Worm (Caenorhabditis elegans) whole organism, mixed stage, embryonic: ENCODE results near the gene raga-1.

Experiments used
- M03D4.4 ChIP-seq: sonication (generic microtip); optimal IDR thresholded peaks from 2 replicates; lab custom pipeline; 2017; ENCODE audit warnings: mild to moderate bottlenecking, missing genetic modification characterization, missing compliant biosample characterization
- bed-3 ChIP-seq: fragments of 200-800 bp; sonication (Bioruptor generic); optimal IDR thresholded peaks from 3 replicates; lab custom pipeline; 2018; ENCODE audit warnings: mild to moderate bottlenecking, missing genetic modification characterization, moderate library complexity, missing compliant biosample characterization
- blmp-1 ChIP-seq: fragments of 150-350 bp; optimal IDR thresholded peaks from 2 replicates; lab custom pipeline; 2014; ENCODE audit warnings: missing biosample characterization, missing genetic modification characterization
- ceh-39 ChIP-seq: fragments of 150-350 bp; optimal IDR thresholded peaks from 2 replicates; lab custom pipeline; 2014; ENCODE audit warnings: missing biosample characterization, missing genetic modification characterization
- ceh-43 ChIP-seq: fragments of 200-800 bp; sonication (Bioruptor generic); optimal IDR thresholded peaks from 2 replicates; lab custom pipeline; 2018; ENCODE audit warnings: mild to moderate bottlenecking, missing genetic modification characterization, moderate library complexity, missing compliant biosample characterization
- ceh-83 ChIP-seq: fragments of 200-800 bp; sonication (Bioruptor generic); optimal IDR thresholded peaks from 2 replicates; lab custom pipeline; 2018; ENCODE audit warnings: mild to moderate bottlenecking, missing genetic modification characterization, missing compliant biosample characterization
- ces-1 ChIP-seq: fragments of 150-350 bp; optimal IDR thresholded peaks from 2 replicates; lab custom pipeline; 2014; ENCODE audit warnings: missing biosample characterization, missing genetic modification reagents, missing genetic modification characterization
- cnd-1 ChIP-seq: fragments of 200-800 bp; sonication (Bioruptor generic); optimal IDR thresholded peaks from 2 replicates; lab custom pipeline; 2018; ENCODE audit warnings: mild to moderate bottlenecking, missing genetic modification characterization, missing compliant biosample characterization
- drap-1 ChIP-seq: fragments of 200-800 bp; sonication (Bioruptor generic); optimal IDR thresholded peaks from 3 replicates; lab custom pipeline; 2018; ENCODE audit warnings: mild to moderate bottlenecking, missing genetic modification characterization, missing compliant biosample characterization
- elt-1 ChIP-seq: sonication (generic microtip); optimal IDR thresholded peaks from 2 replicates; lab custom pipeline; 2017; ENCODE audit warnings: missing genetic modification characterization, mild to moderate bottlenecking, missing compliant biosample characterization, antibody characterized with exemption, moderate library complexity, borderline replicate concordance; ENCODE audit not compliant: insufficient read depth
- elt-3 ChIP-seq: fragments of 150-350 bp; optimal IDR thresholded peaks from 2 replicates; lab custom pipeline; 2014; ENCODE audit warnings: missing biosample characterization, missing genetic modification characterization
- flh-1 ChIP-seq: fragments of 200-800 bp; sonication (Bioruptor generic); optimal IDR thresholded peaks from 2 replicates; lab custom pipeline; 2018; ENCODE audit warnings: mild to moderate bottlenecking, missing genetic modification characterization, moderate library complexity, missing compliant biosample characterization
- ham-2 ChIP-seq: fragments of 200-800 bp; sonication (Bioruptor generic); optimal IDR thresholded peaks from 2 replicates; lab custom pipeline; 2018; ENCODE audit warnings: mild to moderate bottlenecking, missing genetic modification characterization, missing compliant biosample characterization
- hlh-1 ChIP-seq: fragments of 150-350 bp; optimal IDR thresholded peaks from 2 replicates; lab custom pipeline; 2014; ENCODE audit warnings: missing biosample characterization, missing genetic modification reagents, missing genetic modification characterization
- lin-13 ChIP-seq: fragments of 150-350 bp; optimal IDR thresholded peaks from 2 replicates; lab custom pipeline; 2014; ENCODE audit warnings: missing biosample characterization, missing genetic modification characterization
- lin-32 ChIP-seq: fragments of 200-800 bp; sonication (Bioruptor generic); optimal IDR thresholded peaks from 2 replicates; lab custom pipeline; 2018; ENCODE audit warnings: mild to moderate bottlenecking, missing genetic modification characterization, missing compliant biosample characterization
- lsy-2 ChIP-seq: fragments of 150-350 bp; optimal IDR thresholded peaks from 2 replicates; lab custom pipeline; 2014; ENCODE audit warnings: missing biosample characterization, missing genetic modification characterization
- mab-5 ChIP-seq: fragments of 150-350 bp; optimal IDR thresholded peaks from 2 replicates; lab custom pipeline; 2014; ENCODE audit warnings: missing biosample characterization, missing genetic modification characterization
- mep-1 ChIP-seq: fragments of 150-350 bp; optimal IDR thresholded peaks from 2 replicates; lab custom pipeline; 2017; ENCODE audit warnings: missing biosample characterization, missing genetic modification reagents, missing genetic modification characterization, inconsistent platforms
- mls-2 ChIP-seq: sonication (generic microtip); optimal IDR thresholded peaks from 2 replicates; lab custom pipeline; 2016; ENCODE audit warnings: mild to moderate bottlenecking, missing genetic modification characterization, moderate library complexity, missing compliant biosample characterization
- nhr-12 ChIP-seq: fragments of 150-350 bp; optimal IDR thresholded peaks from 2 replicates; lab custom pipeline; 2014; ENCODE audit warnings: missing biosample characterization, missing genetic modification characterization
- nhr-2 ChIP-seq: fragments of 150-350 bp; optimal IDR thresholded peaks from 2 replicates; lab custom pipeline; 2014; ENCODE audit warnings: missing biosample characterization, missing genetic modification characterization
- nhr-237 ChIP-seq: fragments of 150-350 bp; optimal IDR thresholded peaks from 2 replicates; lab custom pipeline; 2014; ENCODE audit warnings: missing biosample characterization, missing genetic modification characterization
- nhr-76 ChIP-seq: sonication (generic microtip); optimal IDR thresholded peaks from 2 replicates; lab custom pipeline; 2017; ENCODE audit warnings: missing biosample characterization, missing genetic modification characterization
- pha-4 ChIP-seq: fragments of 150-350 bp; optimal IDR thresholded peaks from 2 replicates; lab custom pipeline; 2018; ENCODE audit warnings: missing biosample characterization, missing genetic modification reagents, missing genetic modification characterization
- sem-2 ChIP-seq: fragments of 200-800 bp; sonication (Bioruptor generic); optimal IDR thresholded peaks from 2 replicates; lab custom pipeline; 2018; ENCODE audit warnings: mild to moderate bottlenecking, missing genetic modification characterization, missing compliant biosample characterization
- snpc-4 ChIP-seq: fragments of 150-350 bp; optimal IDR thresholded peaks from 2 replicates; lab custom pipeline; 2014; ENCODE audit warnings: missing biosample characterization, missing genetic modification characterization
- sptf-1 ChIP-seq: sonication (generic microtip); optimal IDR thresholded peaks from 2 replicates; lab custom pipeline; 2017; ENCODE audit warnings: mild to moderate bottlenecking, missing genetic modification characterization, moderate library complexity, missing compliant biosample characterization
- tbx-8 ChIP-seq: fragments of 200-800 bp; sonication (Bioruptor generic); optimal IDR thresholded peaks from 2 replicates; lab custom pipeline; 2018; ENCODE audit warnings: mild to moderate bottlenecking, missing genetic modification characterization, moderate library complexity, missing compliant biosample characterization
- unc-120 ChIP-seq: sonication (generic microtip); optimal IDR thresholded peaks from 2 replicates; lab custom pipeline; 2017; ENCODE audit warnings: missing genetic modification characterization, missing compliant biosample characterization; ENCODE audit not compliant: poor library complexity, severe bottlenecking
- unc-39 ChIP-seq: fragments of 150-350 bp; optimal IDR thresholded peaks from 2 replicates; lab custom pipeline; 2014; ENCODE audit warnings: missing biosample characterization, missing genetic modification characterization
- unc-62 ChIP-seq: fragments of 150-350 bp; optimal IDR thresholded peaks from 2 replicates; lab custom pipeline; 2014; ENCODE audit warnings: missing biosample characterization, missing genetic modification reagents, missing genetic modification characterization
- zip-8 ChIP-seq: fragments of 150-350 bp; optimal IDR thresholded peaks from 2 replicates; lab custom pipeline; 2014; ENCODE audit warnings: missing biosample characterization, missing genetic modification characterization

raga-1 gene

DNA sequence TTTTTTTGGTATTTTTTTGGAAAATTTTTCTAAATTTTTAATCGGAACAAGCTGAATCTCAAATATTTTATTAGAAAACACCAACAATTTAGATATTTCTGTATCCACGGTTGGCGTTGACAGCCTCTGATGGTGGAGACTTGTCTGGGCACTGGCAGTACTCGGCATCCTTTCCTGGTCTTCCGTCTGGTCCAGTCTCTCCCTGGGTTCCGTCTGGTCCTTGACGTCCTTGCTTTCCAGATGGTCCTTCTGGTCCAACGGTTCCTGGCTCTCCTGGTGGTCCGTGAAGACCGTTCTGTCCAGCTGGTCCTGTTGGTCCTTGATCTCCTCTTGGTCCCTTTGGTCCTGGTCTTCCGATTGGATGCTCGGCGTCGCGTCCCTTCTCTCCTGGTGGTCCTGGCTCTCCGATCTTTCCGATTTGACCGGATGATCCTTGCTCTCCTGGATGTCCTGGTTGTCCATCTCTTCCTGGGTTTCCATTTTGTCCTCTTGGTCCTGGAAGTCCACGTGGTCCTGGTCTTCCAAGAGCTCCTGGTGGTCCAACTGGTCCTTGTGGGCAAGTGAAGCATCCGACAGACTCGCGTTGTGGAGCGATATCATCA is 35.6 kb downstream of the raga-1 start:
- no peak for TF ChIP-seq hlh-1 (tag; lab: Kevin White, UChicago)
- no peak for TF ChIP-seq elt-1 (tag; lab: Kevin White, UChicago)
- TF ChIP-seq snpc-4 (tag; lab: Kevin White, UChicago): no peak
- no peak for TF ChIP-seq cnd-1 (tag; lab: Kevin White, UChicago)
- no peak for TF ChIP-seq pha-4 (tag; lab: Kevin White, UChicago)
- TF ChIP-seq bed-3: no peak
- no peak for TF ChIP-seq nhr-2 (tag; lab: Kevin White, UChicago)
- TF ChIP-seq elt-3 (tag; lab: Kevin White, UChicago): no peak
- TF ChIP-seq ceh-83 (GFP tag; lab: Kevin White, UChicago): no peak
- TF ChIP-seq M03D4.4 (tag; lab: Kevin White, UChicago): no peak
- TF ChIP-seq unc-39 (tag; lab: Kevin White, UChicago): no peak
- TF ChIP-seq unc-120 (tag; lab: Kevin White, UChicago): no peak
- no peak for TF ChIP-seq mls-2 (tag; lab: Kevin White, UChicago)
- TF ChIP-seq nhr-237 (tag; lab: Kevin White, UChicago): no peak
- no peak for TF ChIP-seq lin-32
- no peak for TF ChIP-seq ham-2 (GFP tag; lab: Kevin White, UChicago)
- no peak for TF ChIP-seq lin-13 (tag; lab: Kevin White, UChicago)
- TF ChIP-seq ceh-39 (tag; lab: Kevin White, UChicago): no peak
- TF ChIP-seq flh-1 (GFP tag; lab: Kevin White, UChicago): no peak
- TF ChIP-seq lsy-2 (tag; lab: Kevin White, UChicago): no peak
- TF ChIP-seq, all 35 proteins: peak for 0

DNA sequence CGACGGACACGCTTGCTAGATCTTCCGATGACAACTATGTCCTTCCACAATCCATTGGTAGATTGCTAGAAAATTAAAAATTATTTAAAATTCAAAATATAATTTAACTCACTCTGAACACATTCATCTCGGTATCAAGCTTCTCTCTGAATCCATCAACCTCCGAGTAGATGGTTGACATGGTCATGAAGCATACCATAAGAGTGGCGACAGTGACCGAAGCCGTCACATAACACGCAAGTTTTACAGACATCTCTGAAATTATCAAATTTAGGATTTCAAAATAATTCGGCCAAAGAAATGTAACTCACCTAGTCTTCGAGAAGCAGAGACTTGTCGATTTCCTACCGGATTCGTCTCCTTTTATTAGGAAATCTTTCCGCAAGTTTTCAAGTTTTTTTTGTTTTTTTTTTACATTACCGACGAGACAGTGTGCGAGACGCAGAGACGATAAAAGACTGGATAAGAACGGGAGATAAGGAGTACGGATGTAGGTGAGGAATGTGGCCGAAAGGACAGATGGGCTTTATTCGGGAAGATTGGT is 36.4 kb downstream of the raga-1 start, which contains the start of gene sqt-1:
Gene sqt-1, minus strand, starts transcription at position 341 of the 544 bp plus-strand sequence.
- TF ChIP-seq mab-5 (tag; lab: Kevin White, UChicago) (no peak), lin-32 (no peak), sptf-1 (no peak), flh-1 (GFP tag; lab: Kevin White, UChicago) (no peak), lsy-2 (tag; lab: Kevin White, UChicago) (no peak), ceh-83 (GFP tag; lab: Kevin White, UChicago) (no peak), pha-4 (tag; lab: Kevin White, UChicago) (no peak), ces-1 (GFP tag; lab: Kevin White, UChicago) (no peak), ceh-43 (GFP tag; lab: Kevin White, UChicago) (no peak)

DNA sequence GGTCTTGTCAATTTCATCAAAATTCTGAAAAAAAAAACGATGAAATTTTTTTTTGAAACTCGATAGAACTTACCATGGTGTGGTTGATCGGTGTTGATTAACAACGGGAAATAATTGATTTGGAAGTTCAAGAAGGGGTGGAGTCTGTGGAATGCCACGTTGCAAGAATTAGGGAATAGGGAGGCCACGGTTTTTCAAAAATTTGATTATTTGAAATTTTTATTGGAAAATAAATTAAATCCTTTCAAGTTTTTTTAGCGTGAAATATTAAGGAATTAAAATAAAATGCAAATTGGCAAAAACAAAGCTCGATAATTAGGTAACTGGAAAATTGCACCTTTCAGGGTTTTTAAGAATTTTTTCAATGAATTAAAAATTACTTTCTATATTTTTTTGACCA is 38.3 kb downstream of the raga-1 start, which contains the start of gene rmd-3:
Gene rmd-3, minus strand, starts transcription at position 101 of the 400 bp plus-strand sequence.
- TF ChIP-seq sptf-1 (no peak), nhr-2 (tag; lab: Kevin White, UChicago) (no peak), M03D4.4 (tag; lab: Kevin White, UChicago) (no peak), mep-1 (tag; lab: Kevin White, UChicago) (no peak), ceh-43 (GFP tag; lab: Kevin White, UChicago) (no peak), ceh-83 (GFP tag; lab: Kevin White, UChicago) (no peak), tbx-8 (no peak), snpc-4 (tag; lab: Kevin White, UChicago) (no peak), lin-13 (tag; lab: Kevin White, UChicago) (no peak), pha-4 (tag; lab: Kevin White, UChicago) (no peak), elt-1 (tag; lab: Kevin White, UChicago) (no peak), mls-2 (tag; lab: Kevin White, UChicago) (no peak), elt-3 (tag; lab: Kevin White, UChicago) (no peak), zip-8 (tag; lab: Kevin White, UChicago) (no peak), unc-39 (tag; lab: Kevin White, UChicago) (no peak), nhr-12 (tag; lab: Kevin White, UChicago) (no peak), blmp-1 (tag; lab: Kevin White, UChicago) (no peak), cnd-1 (tag; lab: Kevin White, UChicago) (no peak), drap-1 (GFP tag; lab: Kevin White, UChicago) (no peak)

DNA sequence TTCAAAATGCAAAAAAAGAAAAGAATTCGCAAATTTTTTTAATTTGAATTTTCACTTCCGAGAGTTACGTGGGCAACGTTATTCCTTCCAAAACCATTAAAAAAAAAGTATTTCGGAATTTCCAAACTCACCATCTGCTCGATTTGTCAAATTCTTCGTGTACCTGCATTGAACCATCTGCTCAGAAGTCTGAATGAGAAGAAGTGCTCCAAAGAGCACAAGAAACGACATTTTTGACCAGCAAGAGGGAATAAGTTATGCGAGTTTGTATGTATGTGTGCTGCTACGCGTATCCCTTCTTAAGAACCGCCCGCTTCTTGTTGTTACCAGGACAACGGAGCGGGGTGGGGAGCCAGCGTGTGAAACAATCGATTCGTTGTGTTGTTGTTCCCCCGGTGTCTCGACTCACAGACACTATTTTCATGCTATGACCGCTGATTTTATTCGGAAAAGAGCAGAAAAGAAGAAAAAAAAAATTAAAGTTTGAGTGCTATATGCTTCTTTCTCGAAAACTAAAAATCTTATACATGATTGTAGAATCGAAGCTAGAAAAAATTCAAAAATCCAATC is 42.2 kb downstream of the raga-1 start, which contains the start of gene lgc-20:
Gene lgc-20, minus strand, starts transcription at position 311 of the 570 bp plus-strand sequence.
- TF ChIP-seq nhr-2 (tag; lab: Kevin White, UChicago): no peak
- no peak for TF ChIP-seq ces-1 (GFP tag; lab: Kevin White, UChicago)
- no peak for TF ChIP-seq mls-2 (tag; lab: Kevin White, UChicago)
- TF ChIP-seq nhr-12 (tag; lab: Kevin White, UChicago): no peak
- TF ChIP-seq snpc-4 (tag; lab: Kevin White, UChicago): no peak
- TF ChIP-seq flh-1 (GFP tag; lab: Kevin White, UChicago): no peak
- TF ChIP-seq unc-120 (tag; lab: Kevin White, UChicago): no peak
- no peak for TF ChIP-seq unc-62
- no peak for TF ChIP-seq mab-5 (tag; lab: Kevin White, UChicago)
- no peak for TF ChIP-seq ham-2 (GFP tag; lab: Kevin White, UChicago)
- TF ChIP-seq nhr-76 (tag; lab: Kevin White, UChicago): no peak
- TF ChIP-seq ceh-83 (GFP tag; lab: Kevin White, UChicago): no peak
- no peak for TF ChIP-seq elt-3 (tag; lab: Kevin White, UChicago)
- no peak for TF ChIP-seq nhr-237 (tag; lab: Kevin White, UChicago)
- TF ChIP-seq bed-3: no peak
- no peak for TF ChIP-seq sem-2 (GFP tag; lab: Kevin White, UChicago)
- no peak for TF ChIP-seq drap-1 (GFP tag; lab: Kevin White, UChicago)
